Worm (Caenorhabditis elegans) whole organism, L1 larva: ENCODE measurements around the gene sinh-1.

Experiments used
- aha-1 ChIP-seq: fragments of 150-350 bp; optimal IDR thresholded peaks from 2 replicates; lab custom pipeline; 2014; ENCODE audit warnings: missing biosample characterization, missing genetic modification characterization
- ama-1 ChIP-seq: fragments of 150-350 bp; optimal IDR thresholded peaks from 2 replicates; lab custom pipeline; 2014
- dpl-1 ChIP-seq, 3 experiments: fragments of 150-350 bp in 2 of 3; sonication (generic microtip) in 1 of 3; optimal IDR thresholded peaks; 2 replicates each; lab custom pipeline; 2014 to 2017; ENCODE audit warnings: missing biosample characterization in 3 of 3, missing genetic modification characterization in 3 of 3, missing genetic modification reagents in 3 of 3
- egl-27 ChIP-seq, 2 experiments: fragments of 150-350 bp in 1 of 2; sonication (generic microtip); optimal IDR thresholded peaks; 3 replicates each; lab custom pipeline; 2017 to 2018; ENCODE audit warnings: missing biosample characterization in 2 of 2, missing genetic modification characterization in 2 of 2, missing genetic modification reagents in 2 of 2
- pax-3 ChIP-seq: fragments of 200-800 bp; sonication (Bioruptor generic); optimal IDR thresholded peaks from 2 replicates; lab custom pipeline; 2018; ENCODE audit warnings: mild to moderate bottlenecking, missing genetic modification characterization, moderate library complexity, missing compliant biosample characterization
- pqm-1 ChIP-seq: sonication (generic microtip); optimal IDR thresholded peaks from 3 replicates; lab custom pipeline; 2017; ENCODE audit warnings: missing biosample characterization, missing genetic modification characterization
- skn-1 ChIP-seq: fragments of 150-350 bp; optimal IDR thresholded peaks from 2 replicates; lab custom pipeline; 2014; ENCODE audit warnings: missing biosample characterization, missing genetic modification characterization
- zip-4 ChIP-seq: fragments of 200-800 bp; sonication (Bioruptor generic); optimal IDR thresholded peaks from 2 replicates; lab custom pipeline; 2018; ENCODE audit warnings: mild to moderate bottlenecking, missing genetic modification characterization, moderate library complexity, missing compliant biosample characterization

DNA sequence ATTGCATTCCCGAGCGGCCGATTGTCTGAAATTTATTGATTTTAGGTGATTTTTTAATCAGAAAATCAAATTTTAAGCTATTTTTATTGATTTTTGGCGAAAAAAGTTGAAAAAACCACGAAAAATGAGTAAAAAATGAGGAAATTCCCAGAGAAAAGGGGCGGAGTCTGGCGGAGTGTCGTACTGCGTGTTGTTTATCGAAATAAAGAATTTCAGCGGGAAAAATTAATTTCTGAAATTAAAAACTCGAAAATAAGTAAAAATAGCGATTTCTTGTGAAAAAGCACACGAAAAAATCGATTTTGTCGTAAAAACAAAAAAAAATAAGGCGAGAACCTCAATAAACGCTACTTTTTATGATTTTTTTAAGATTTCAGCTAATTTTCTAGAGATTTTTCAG is 43.2 kb upstream of the sinh-1 start, which contains the start of gene Y57A10A.13:
- TF ChIP-seq pqm-1 (no peak), egl-27 (tag; optimal IDR thresholded peaks at IDR 0.05; lab: Kevin White, UChicago) (no peak), dpl-1 (GFP tag; optimal IDR thresholded peaks at IDR 0.05; lab: Kevin White, UChicago) (peak; percentile 72 to 87 (median 79)), zip-4 (GFP tag; lab: Kevin White, UChicago) (no peak), ama-1 (no peak), skn-1 (tag; lab: Kevin White, UChicago) (peak; percentile 15), aha-1 (no peak), pax-3 (no peak)
